Worm (Caenorhabditis elegans) whole organism, mixed stage, embryonic: ENCODE measurements around the gene Y102E9.5.

Experiments
- ceh-83 ChIP-seq: fragments of 200-800 bp; sonication (Bioruptor generic); optimal IDR thresholded peaks from 2 replicates; lab custom pipeline; 2018; ENCODE audit warnings: mild to moderate bottlenecking, missing genetic modification characterization, missing compliant biosample characterization
- elt-3 ChIP-seq: fragments of 150-350 bp; optimal IDR thresholded peaks from 2 replicates; lab custom pipeline; 2014; ENCODE audit warnings: missing biosample characterization, missing genetic modification characterization
- mep-1 ChIP-seq: fragments of 150-350 bp; optimal IDR thresholded peaks from 2 replicates; lab custom pipeline; 2017; ENCODE audit warnings: missing biosample characterization, missing genetic modification reagents, missing genetic modification characterization, inconsistent platforms
- nhr-28 ChIP-seq: fragments of 150-350 bp; optimal IDR thresholded peaks from 2 replicates; lab custom pipeline; 2014; ENCODE audit warnings: missing biosample characterization, missing genetic modification characterization
- unc-39 ChIP-seq: fragments of 150-350 bp; optimal IDR thresholded peaks from 2 replicates; lab custom pipeline; 2014; ENCODE audit warnings: missing biosample characterization, missing genetic modification characterization
- unc-62 ChIP-seq: fragments of 150-350 bp; optimal IDR thresholded peaks from 2 replicates; lab custom pipeline; 2014; ENCODE audit warnings: missing biosample characterization, missing genetic modification reagents, missing genetic modification characterization

DNA sequence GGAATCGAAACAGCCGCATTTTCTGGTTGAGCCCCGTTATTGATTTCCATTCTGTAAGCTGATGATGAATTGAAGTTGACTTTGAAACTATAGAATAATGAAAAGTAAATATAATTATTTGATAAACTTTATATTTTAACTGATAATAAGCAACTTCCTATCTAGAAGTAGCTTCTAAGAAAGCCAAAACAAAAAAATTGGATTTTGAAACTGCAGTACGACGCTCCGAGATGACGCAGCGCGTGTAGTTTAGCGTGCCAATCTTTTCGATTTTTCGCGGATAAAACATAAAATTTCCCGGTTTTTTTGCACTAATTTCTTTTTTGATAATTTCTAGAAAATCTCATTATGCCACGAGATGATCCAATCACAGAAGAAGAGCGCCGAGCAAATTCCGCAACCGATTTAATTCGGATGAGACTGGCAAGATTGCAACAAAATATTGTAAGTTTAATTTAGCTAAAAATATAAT lies 7.8 kb downstream of the Y102E9.5 start, which contains the start of the genes bath-41 and F37A4.2:
- TF ChIP-seq nhr-28 (tag; lab: Kevin White, UChicago), result no peak
- TF ChIP-seq ceh-83 (GFP tag; lab: Kevin White, UChicago), result no peak
- TF ChIP-seq mep-1 (tag; lab: Kevin White, UChicago), result no peak
- no peak for TF ChIP-seq unc-62 (GFP tag; lab: Kevin White, UChicago)
- no peak for TF ChIP-seq elt-3 (tag; lab: Kevin White, UChicago)
- TF ChIP-seq unc-39, result no peak
